Fruit fly (Drosophila melanogaster): ENCODE results near the gene Grl62b.

Gene Grl62b

dm6 chr3L:1976760-1977159 lies 46.4 kb downstream of the Grl62b start (continued):
- TF ChIP-seq CG10147 (GFP tag; optimal IDR thresholded peaks at IDR 0.05) (no peak), onecut (GFP tag; IDR thresholded peaks at IDR 0.05) (no peak), odd (GFP tag; optimal IDR thresholded peaks at IDR 0.05) (no peak), trem (tag; optimal IDR thresholded peaks at IDR 0.05) (no peak), CG13424 (tag; optimal IDR thresholded peaks at IDR 0.05) (peak; percentile 6), danr (GFP tag; IDR thresholded peaks at IDR 0.05) (no peak), CG11504 (tag; optimal IDR thresholded peaks at IDR 0.05) (peak; percentile 41), CG9727 (GFP tag; optimal IDR thresholded peaks at IDR 0.05) (peak; percentile 31), Rfx (GFP tag; IDR thresholded peaks at IDR 0.05) (peak; percentile 46; the same call in 1 of the 2 replicates), YL-1 (GFP tag; optimal IDR thresholded peaks at IDR 0.05) (no peak), aop (GFP tag; IDR thresholded peaks at IDR 0.05) (no peak), CG11247 (GFP tag; IDR thresholded peaks at IDR 0.05) (0 out of 2 replicates have a peak, but pooled peaks have one; percentile 14), Med (GFP tag) (peak; percentile 89), bigmax (GFP tag; optimal IDR thresholded peaks at IDR 0.05) (no peak), CG31441 (GFP tag; IDR thresholded peaks at IDR 0.05) (no peak), Xrp1 (GFP tag; IDR thresholded peaks at IDR 0.05) (no peak), salm (tag; optimal IDR thresholded peaks at IDR 0.05) (no peak), CG8944 (GFP tag; optimal IDR thresholded peaks at IDR 0.05) (no peak), CG10321 (GFP tag; IDR thresholded peaks at IDR 0.05) (no peak), B-H1 (GFP tag; IDR thresholded peaks at IDR 0.05) (no peak), CG7786 (GFP tag; optimal IDR thresholded peaks at IDR 0.05) (no peak), ERR (GFP tag; optimal IDR thresholded peaks at IDR 0.05) (no peak), Antp (GFP tag; optimal IDR thresholded peaks at IDR 0.05) (no peak), Sin3A (optimal IDR thresholded peaks at IDR 0.05) (no peak), slp2 (GFP tag; optimal IDR thresholded peaks at IDR 0.05) (no peak), abd-A (tag; optimal IDR thresholded peaks at IDR 0.05) (no peak), z (GFP tag; IDR thresholded peaks at IDR 0.05) (no peak), CG30403 (GFP tag; optimal IDR thresholded peaks at IDR 0.05) (peak; percentile 15), CG6854 (GFP tag; optimal IDR thresholded peaks at IDR 0.05) (no peak), ase (GFP tag; IDR thresholded peaks at IDR 0.05) (no peak), Doc2 (GFP tag; IDR thresholded peaks at IDR 0.05) (no peak), dmrt99B (tag; optimal IDR thresholded peaks at IDR 0.05) (peak; percentile 40), twi (tag; optimal IDR thresholded peaks at IDR 0.05) (no peak), BtbVII (GFP tag; optimal IDR thresholded peaks at IDR 0.05) (no peak), CG15011 (GFP tag; optimal IDR thresholded peaks at IDR 0.05) (no peak), stc (GFP tag; IDR thresholded peaks at IDR 0.05) (no peak), scrt (GFP tag; optimal IDR thresholded peaks at IDR 0.05) (peak; percentile 2), CG15696 (tag; optimal IDR thresholded peaks at IDR 0.05) (no peak), lilli (GFP tag; optimal IDR thresholded peaks at IDR 0.05) (peak; percentile 4), jing (GFP tag; optimal IDR thresholded peaks at IDR 0.05) (no peak), shn (GFP tag; optimal IDR thresholded peaks at IDR 0.05) (no peak), grau (tag; optimal IDR thresholded peaks at IDR 0.05) (peak; percentile 12), repo (GFP tag; optimal IDR thresholded peaks at IDR 0.05) (no peak), Mrtf (GFP tag; IDR thresholded peaks at IDR 0.05) (no peak), Dek (tag; optimal IDR thresholded peaks at IDR 0.05) (no peak), Atf6 (GFP tag; IDR thresholded peaks at IDR 0.05) (0 out of 2 replicates have a peak, but pooled peaks have one; percentile 34), dmrt11E (tag; optimal IDR thresholded peaks at IDR 0.05) (no peak), CG15269 (tag; optimal IDR thresholded peaks at IDR 0.05) (peak; percentile 23), dpn (GFP tag; optimal IDR thresholded peaks at IDR 0.05) (no peak), Dref (GFP tag; IDR thresholded peaks at IDR 0.05) (no peak), lab (GFP tag; optimal IDR thresholded peaks at IDR 0.05) (peak; percentile 36), h (optimal IDR thresholded peaks at IDR 0.05) (no peak), knrl (GFP tag; IDR thresholded peaks at IDR 0.05; ENCODE audit: partially characterized antibody) (no peak)

All from whole organism, embryonic.